Worm (Caenorhabditis elegans) whole organism, L1 larva: Measurements from ENCODE around the gene R151.8.

ENCODE experiments used
- C16A3.4 ChIP-seq: fragments of 150-350 bp; optimal IDR thresholded peaks from 2 replicates; lab custom pipeline; 2014; ENCODE audit warnings: missing biosample characterization, missing genetic modification characterization
- F16B12.6 ChIP-seq: fragments of 150-350 bp; optimal IDR thresholded peaks from 2 replicates; lab custom pipeline; 2014; ENCODE audit warnings: missing biosample characterization, missing genetic modification characterization
- Y116A8C.19 ChIP-seq: sonication (generic microtip); optimal IDR thresholded peaks from 2 replicates; lab custom pipeline; 2016; ENCODE audit warnings: missing compliant biosample characterization, missing genetic modification characterization, borderline replicate concordance
- aha-1 ChIP-seq: fragments of 150-350 bp; optimal IDR thresholded peaks from 2 replicates; lab custom pipeline; 2014; ENCODE audit warnings: missing biosample characterization, missing genetic modification characterization
- aly-2 ChIP-seq: fragments of 150-350 bp; optimal IDR thresholded peaks from 2 replicates; lab custom pipeline; 2014; ENCODE audit warnings: missing biosample characterization, missing genetic modification characterization
- ceh-63 ChIP-seq: fragments of 200-800 bp; sonication (Bioruptor generic); optimal IDR thresholded peaks from 2 replicates; lab custom pipeline; 2018; ENCODE audit warnings: mild to moderate bottlenecking, missing genetic modification characterization, missing compliant biosample characterization
- ceh-82 ChIP-seq, 3 experiments: fragments of 150-350 bp in 1 of 3; sonication (generic microtip) in 2 of 3; optimal IDR thresholded peaks; 2 replicates each; lab custom pipeline; 2014 to 2017; ENCODE audit warnings: missing biosample characterization in 3 of 3, missing genetic modification characterization in 3 of 3
- ceh-88 ChIP-seq: fragments of 200-800 bp; sonication (Bioruptor generic); IDR thresholded peaks from 2 replicates; pipeline ENCODE4 v1.3.6; 2022; ENCODE audit warnings: missing genetic modification characterization, missing compliant biosample characterization
- ceh-90 ChIP-seq: sonication (generic microtip); optimal IDR thresholded peaks from 2 replicates; lab custom pipeline; 2016; ENCODE audit warnings: missing genetic modification characterization, missing compliant biosample characterization
- ces-1 ChIP-seq: fragments of 150-350 bp; optimal IDR thresholded peaks from 2 replicates; lab custom pipeline; 2014; ENCODE audit warnings: missing biosample characterization, missing genetic modification reagents, missing genetic modification characterization
- dpl-1 ChIP-seq, 3 experiments: fragments of 150-350 bp in 2 of 3; sonication (generic microtip) in 1 of 3; optimal IDR thresholded peaks; 2 replicates each; lab custom pipeline; 2014 to 2017; ENCODE audit warnings: missing biosample characterization in 3 of 3, missing genetic modification characterization in 3 of 3, missing genetic modification reagents in 3 of 3
- efl-1 ChIP-seq, 4 experiments: fragments of 150-350 bp; optimal IDR thresholded peaks in 3 of 4; peaks in 1 of 4; 1 replicate in 1 of 4; 2 replicates in 3 of 4; lab custom pipeline; 2014; ENCODE audit warnings: missing biosample characterization in 2 of 4, missing genetic modification characterization in 2 of 4, missing genetic modification reagents in 2 of 4
- efl-3 ChIP-seq: fragments of 200-800 bp; sonication (Bioruptor generic); optimal IDR thresholded peaks from 2 replicates; lab custom pipeline; 2018; ENCODE audit warnings: mild to moderate bottlenecking, missing genetic modification characterization, missing compliant biosample characterization
- egl-13 ChIP-seq: sonication (generic microtip); optimal IDR thresholded peaks from 2 replicates; lab custom pipeline; 2016; ENCODE audit warnings: missing genotype, missing genetic modification reagents, missing genetic modification characterization, missing compliant biosample characterization
- egl-27 ChIP-seq, 2 experiments: fragments of 150-350 bp in 1 of 2; sonication (generic microtip); optimal IDR thresholded peaks; 3 replicates each; lab custom pipeline; 2017 to 2018; ENCODE audit warnings: missing biosample characterization in 2 of 2, missing genetic modification characterization in 2 of 2, missing genetic modification reagents in 2 of 2
- grh-1 ChIP-seq: fragments of 200-800 bp; sonication (Bioruptor generic); IDR thresholded peaks from 2 replicates; pipeline ENCODE4 v1.3.6; 2022; ENCODE audit warnings: missing genetic modification reagents, missing genetic modification characterization, missing compliant biosample characterization
- hlh-4 ChIP-seq: sonication (generic microtip); optimal IDR thresholded peaks from 2 replicates; lab custom pipeline; 2016; ENCODE audit warnings: mild to moderate bottlenecking, missing genetic modification characterization, missing compliant biosample characterization
- irx-1 ChIP-seq: sonication (generic microtip); optimal IDR thresholded peaks from 2 replicates; lab custom pipeline; 2016; ENCODE audit warnings: missing genetic modification characterization, missing compliant biosample characterization
- isw-1 ChIP-seq: fragments of 200-800 bp; sonication (Bioruptor generic); IDR thresholded peaks from 2 replicates; pipeline ENCODE4 v1.3.6; 2022; ENCODE audit warnings: missing genetic modification characterization, missing compliant biosample characterization
- lin-13 ChIP-seq: fragments of 150-350 bp; optimal IDR thresholded peaks from 2 replicates; lab custom pipeline; 2014; ENCODE audit warnings: missing biosample characterization, missing genetic modification reagents, missing genetic modification characterization
- lin-14 ChIP-seq: fragments of 200-800 bp; sonication (Bioruptor generic); optimal IDR thresholded peaks from 2 replicates; lab custom pipeline; 2018; ENCODE audit warnings: mild to moderate bottlenecking, missing genetic modification characterization, moderate library complexity, missing compliant biosample characterization
- lin-39 ChIP-seq: fragments of 150-350 bp; optimal IDR thresholded peaks from 2 replicates; lab custom pipeline; 2014; ENCODE audit warnings: missing biosample characterization, missing genetic modification reagents, missing genetic modification characterization
- lir-3 ChIP-seq: sonication (generic microtip); optimal IDR thresholded peaks from 2 replicates; lab custom pipeline; 2016; ENCODE audit warnings: mild to moderate bottlenecking, missing genetic modification characterization, moderate library complexity, missing compliant biosample characterization; ENCODE audit not compliant: poor library complexity
- lsy-2 ChIP-seq, 2 experiments: fragments of 150-350 bp; optimal IDR thresholded peaks; 2 replicates each; lab custom pipeline; 2014; ENCODE audit warnings: missing biosample characterization in 2 of 2, missing genetic modification characterization in 2 of 2
- mab-9 ChIP-seq: fragments of 200-800 bp; sonication (Bioruptor generic); IDR thresholded peaks from 2 replicates; pipeline ENCODE4 v1.3.6; 2022; ENCODE audit warnings: missing genetic modification reagents, missing genetic modification characterization, missing compliant biosample characterization
- mef-2 ChIP-seq: fragments of 150-350 bp; optimal IDR thresholded peaks from 2 replicates; lab custom pipeline; 2014; ENCODE audit warnings: missing biosample characterization, missing genetic modification characterization
- nhr-11 ChIP-seq: fragments of 150-350 bp; optimal IDR thresholded peaks from 2 replicates; lab custom pipeline; 2014; ENCODE audit warnings: missing biosample characterization, missing genetic modification characterization
- nhr-19 ChIP-seq: fragments of 200-800 bp; sonication (Bioruptor generic); conservative IDR thresholded peaks from 2 replicates; pipeline ENCODE4 v1.3.6; 2022; ENCODE audit warnings: missing genetic modification characterization, missing compliant biosample characterization
- nhr-20 ChIP-seq: sonication (generic microtip); optimal IDR thresholded peaks from 2 replicates; lab custom pipeline; 2016; ENCODE audit warnings: mild to moderate bottlenecking, missing genetic modification characterization, missing compliant biosample characterization
- nhr-237 ChIP-seq: fragments of 150-350 bp; optimal IDR thresholded peaks from 2 replicates; lab custom pipeline; 2014; ENCODE audit warnings: missing biosample characterization, missing genetic modification characterization
- nhr-28 ChIP-seq: fragments of 150-350 bp; optimal IDR thresholded peaks from 2 replicates; lab custom pipeline; 2014; ENCODE audit warnings: missing biosample characterization, missing genetic modification characterization
- nhr-47 ChIP-seq: sonication (generic microtip); optimal IDR thresholded peaks from 2 replicates; lab custom pipeline; 2016; ENCODE audit warnings: mild to moderate bottlenecking, missing genetic modification characterization, moderate library complexity, missing compliant biosample characterization
- nhr-76 ChIP-seq: sonication (generic microtip); optimal IDR thresholded peaks from 2 replicates; lab custom pipeline; 2017; ENCODE audit warnings: missing biosample characterization, missing genetic modification characterization
- nhr-77 ChIP-seq: fragments of 150-350 bp; optimal IDR thresholded peaks from 2 replicates; lab custom pipeline; 2014; ENCODE audit warnings: missing biosample characterization, missing genetic modification characterization
- nhr-85 ChIP-seq: sonication (generic microtip); peaks from one replicate; lab custom pipeline; 2016; ENCODE audit warnings: missing genetic modification characterization, inconsistent platforms, missing compliant biosample characterization
- pax-3 ChIP-seq: fragments of 200-800 bp; sonication (Bioruptor generic); optimal IDR thresholded peaks from 2 replicates; lab custom pipeline; 2018; ENCODE audit warnings: mild to moderate bottlenecking, missing genetic modification characterization, moderate library complexity, missing compliant biosample characterization
- rnt-1 ChIP-seq: sonication (generic microtip); optimal IDR thresholded peaks from 2 replicates; lab custom pipeline; 2016; ENCODE audit warnings: mild to moderate bottlenecking, missing genetic modification characterization, moderate library complexity, missing compliant biosample characterization
- skn-1 ChIP-seq: fragments of 150-350 bp; optimal IDR thresholded peaks from 2 replicates; lab custom pipeline; 2014; ENCODE audit warnings: missing biosample characterization, missing genetic modification characterization
- sptf-1 ChIP-seq: fragments of 150-350 bp; optimal IDR thresholded peaks from 2 replicates; lab custom pipeline; 2014; ENCODE audit warnings: missing biosample characterization, missing genetic modification characterization
- sup-37 ChIP-seq: fragments of 200-800 bp; sonication (Bioruptor generic); optimal IDR thresholded peaks from 2 replicates; lab custom pipeline; 2018; ENCODE audit warnings: mild to moderate bottlenecking, missing genetic modification characterization, missing compliant biosample characterization
- tbx-2 ChIP-seq: sonication (generic microtip); optimal IDR thresholded peaks from 2 replicates; lab custom pipeline; 2016; ENCODE audit warnings: missing genetic modification characterization, missing compliant biosample characterization
- unc-62 ChIP-seq: fragments of 150-350 bp; optimal IDR thresholded peaks from 2 replicates; lab custom pipeline; 2014; ENCODE audit warnings: missing biosample characterization, missing genetic modification reagents, missing genetic modification characterization
- unc-98 ChIP-seq: fragments of 200-800 bp; sonication (Bioruptor generic); IDR thresholded peaks from 2 replicates; pipeline ENCODE4 v1.3.6; 2022; ENCODE audit warnings: missing genetic modification characterization, missing compliant biosample characterization
- vab-15 ChIP-seq: sonication (generic microtip); optimal IDR thresholded peaks from 2 replicates; lab custom pipeline; 2017; ENCODE audit warnings: missing genotype, mild to moderate bottlenecking, missing genetic modification characterization, missing compliant biosample characterization
- ztf-11 ChIP-seq, 2 experiments: sonication (generic microtip); optimal IDR thresholded peaks; 2 replicates each; lab custom pipeline; 2016 to 2017; ENCODE audit warnings: missing genetic modification characterization in 2 of 2, missing biosample characterization in 1 of 2, missing compliant biosample characterization in 1 of 2

Gene R151.8

ce11 chrIII:7210486-7210885 is 19.1 kb downstream of the R151.8 start:
- TF ChIP-seq aha-1 (tag; lab: Kevin White, UChicago) (no peak), tbx-2 (no peak), lir-3 (tag; lab: Kevin White, UChicago) (no peak), dpl-1 (GFP tag; optimal IDR thresholded peaks at IDR 0.05; lab: Kevin White, UChicago) (no peak), lin-14 (GFP tag; lab: Kevin White, UChicago) (peak; percentile 0), unc-98 (GFP tag; lab: Robert Waterston, UW) (no peak), lsy-2 (tag; optimal IDR thresholded peaks at IDR 0.05; lab: Kevin White, UChicago) (no peak)

ce11 chrIII:7209721-7210120 is 19.9 kb downstream of the R151.8 start, which contains the start of gene R151.2:
Gene R151.2, plus strand, starts transcription at chrIII:7209967.
- TF ChIP-seq nhr-76 (tag; lab: Kevin White, UChicago) (no peak), egl-13 (tag; lab: Kevin White, UChicago) (no peak), ceh-82 (tag; optimal IDR thresholded peaks at IDR 0.05; lab: Kevin White, UChicago) (no peak), lin-39 (tag; lab: Kevin White, UChicago) (no peak), ces-1 (GFP tag; lab: Kevin White, UChicago) (no peak), sptf-1 (tag; lab: Kevin White, UChicago) (no peak), lsy-2 (tag; optimal IDR thresholded peaks at IDR 0.05; lab: Kevin White, UChicago) (peak in 1 of 2 experiments; percentile 50), hlh-4 (tag; lab: Kevin White, UChicago) (no peak), efl-1 (optimal IDR thresholded peaks at IDR 0.05; lab: Kevin White, UChicago) (no peak), efl-1 (GFP tag; optimal IDR thresholded peaks at IDR 0.05 in 1 of 2; lab: Kevin White, UChicago) (peak in 1 of 2 experiments; percentile 91), nhr-47 (no peak), mab-9 (GFP tag; lab: Robert Waterston, UW) (no peak)

- TF ChIP-seq ces-1 (GFP tag; lab: Kevin White, UChicago) (no peak), nhr-237 (tag; lab: Kevin White, UChicago) (peak; percentile 62), nhr-28 (tag; lab: Kevin White, UChicago) (no peak), tbx-2 (peak; percentile 86), nhr-20 (peak; percentile 85), unc-62 (GFP tag; lab: Kevin White, UChicago) (no peak), grh-1 (GFP tag; lab: Robert Waterston, UW) (peak; percentile 80), F16B12.6 (tag; lab: Kevin White, UChicago) (peak; percentile 46), sup-37 (GFP tag; lab: Kevin White, UChicago) (no peak), lin-14 (GFP tag; lab: Kevin White, UChicago) (peak; percentile 90), skn-1 (tag; lab: Kevin White, UChicago) (peak; percentile 83), pax-3 (tag; lab: Kevin White, UChicago) (peak; percentile 62), egl-13 (tag; lab: Kevin White, UChicago) (peak; percentile 69), ceh-90 (tag; lab: Kevin White, UChicago) (peak; percentile 33), dpl-1 (GFP tag; optimal IDR thresholded peaks at IDR 0.05; lab: Kevin White, UChicago) (peak; percentile 81 to 86 (median 85)), ceh-88 (peak; percentile 68), rnt-1 (peak; percentile 91), irx-1 (tag; lab: Kevin White, UChicago) (peak; percentile 67), lin-13 (GFP tag; lab: Kevin White, UChicago) (peak; percentile 83), egl-27 (tag; optimal IDR thresholded peaks at IDR 0.05; lab: Kevin White, UChicago) (peak; percentile 63 to 87), Y116A8C.19 (tag; lab: Kevin White, UChicago) (no peak), efl-3 (no peak), nhr-19 (GFP tag; lab: Robert Waterston, UW) (peak; percentile 91), mef-2 (tag; lab: Kevin White, UChicago) (no peak), isw-1 (GFP tag; lab: Robert Waterston, UW) (peak; percentile 90), C16A3.4 (tag; lab: Kevin White, UChicago) (peak; percentile 97), vab-15 (tag; lab: Kevin White, UChicago) (no peak), nhr-85 (peak; percentile 95), aly-2 (peak; percentile 22), nhr-77 (tag; lab: Kevin White, UChicago) (peak; percentile 83), ztf-11 (tag; optimal IDR thresholded peaks at IDR 0.05; lab: Kevin White, UChicago) (peak in 1 of 2 experiments; percentile 66), hlh-4 (tag; lab: Kevin White, UChicago) (no peak), ceh-82 (tag; optimal IDR thresholded peaks at IDR 0.05; lab: Kevin White, UChicago) (peak; percentile 81 to 90 (median 86)), efl-1 (optimal IDR thresholded peaks at IDR 0.05; lab: Kevin White, UChicago) (peak; percentile 91 to 94), efl-1 (GFP tag; optimal IDR thresholded peaks at IDR 0.05 in 1 of 2; lab: Kevin White, UChicago) (peak; percentile 81 to 98), nhr-11 (peak; percentile 88), lin-39 (tag; lab: Kevin White, UChicago) (peak; percentile 73), ceh-63 (GFP tag; lab: Kevin White, UChicago) (no peak)
Measured at ce11 chrIII:7207903-7208497, 21.6 kb downstream of the R151.8 start, which contains the start of gene rpl-6. Gene rpl-6, plus strand, starts transcription at chrIII:7208447.
